Worm (Caenorhabditis elegans): ENCODE data around the gene zip-11.

DNA sequence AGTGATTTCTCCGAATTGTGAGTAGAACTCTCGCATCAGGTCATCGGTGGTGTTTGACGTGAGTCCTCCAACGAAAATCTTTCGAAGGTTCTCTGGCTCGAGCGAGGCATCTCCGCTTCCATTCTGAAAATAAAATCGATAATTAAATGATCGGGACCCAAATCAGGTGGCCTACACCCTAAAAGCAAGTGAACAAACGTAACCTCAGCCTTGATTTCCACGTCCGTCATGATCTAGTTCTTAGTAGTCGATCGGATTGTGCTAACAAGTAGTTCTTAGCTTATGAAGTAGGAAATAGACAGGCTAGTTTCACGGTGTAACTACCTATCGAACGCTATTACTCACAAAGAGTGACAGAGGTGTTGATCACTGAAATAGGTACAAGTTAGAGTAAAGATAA lies 27.1 kb downstream of the zip-11 start:
- no peak for TF ChIP-seq ama-1 (optimal IDR thresholded peaks at IDR 0.05)
- no peak for TF ChIP-seq fos-1 (tag; optimal IDR thresholded peaks at IDR 0.05)
- no peak for TF ChIP-seq mdl-1 (tag; optimal IDR thresholded peaks at IDR 0.05)
